Worm (Caenorhabditis elegans): ENCODE results near the gene ccdc-55.
A peak's percentile ranks its signal among the peaks of the same experiment; 100 is the strongest.

Gene ccdc-55

ce11 chrIII:4170903-4171377 is 2.4 kb upstream of the ccdc-55 start, which contains the start of the genes rnf-121 and C16C10.4 (continued):
- TF ChIP-seq die-1 (tag; optimal IDR thresholded peaks at IDR 0.05) (peak; percentile 50), nfya-1 (tag; optimal IDR thresholded peaks at IDR 0.05; ENCODE audit: borderline replicate concordance, insufficient read depth) (no peak), F22D6.2 (tag; optimal IDR thresholded peaks at IDR 0.05) (peak; percentile 20), repo-1 (tag; optimal IDR thresholded peaks at IDR 0.05) (peak; percentile 4), rcor-1 (GFP tag; IDR thresholded peaks at IDR 0.05) (peak; percentile 57; the same call in 1 of the 2 replicates)

- TF ChIP-seq cebp-2 (GFP tag; IDR thresholded peaks at IDR 0.05): no peak
- no peak for TF ChIP-seq hsf-1 (GFP tag; IDR thresholded peaks at IDR 0.05)
- TF ChIP-seq let-607 (tag; optimal IDR thresholded peaks at IDR 0.05): no peak
- TF ChIP-seq madf-3 (GFP tag; IDR thresholded peaks at IDR 0.05): no peak
- TF ChIP-seq ceh-79 (tag; optimal IDR thresholded peaks at IDR 0.05): no peak
- no peak for TF ChIP-seq dpff-1 (tag; optimal IDR thresholded peaks at IDR 0.05)
- no peak for TF ChIP-seq unc-130 (GFP tag; optimal IDR thresholded peaks at IDR 0.05)
Observed at ce11 chrIII:4166745-4167144, 1.8 kb downstream of the ccdc-55 start, which contains the start of gene rnf-5. Gene rnf-5 (minus strand): TSS chrIII:4166845.

- no peak for TF ChIP-seq attf-6 (GFP tag; IDR thresholded peaks at IDR 0.05)
- no peak for TF ChIP-seq Y67H2A.10 (GFP tag; conservative IDR thresholded peaks at IDR 0.05)
- TF ChIP-seq sptf-2 (GFP tag; optimal IDR thresholded peaks at IDR 0.05): no peak
- no peak for TF ChIP-seq dpl-1 (GFP tag; optimal IDR thresholded peaks at IDR 0.05)
- no peak for TF ChIP-seq gei-17 (GFP tag; optimal IDR thresholded peaks at IDR 0.05)
- no peak for TF ChIP-seq pha-4 (tag; optimal IDR thresholded peaks at IDR 0.05)
- no peak for TF ChIP-seq xnd-1 (tag; optimal IDR thresholded peaks at IDR 0.05)
- TF ChIP-seq athp-1 (tag; optimal IDR thresholded peaks at IDR 0.05): no peak
Observed at ce11 chrIII:4164071-4164470, 4.5 kb downstream of the ccdc-55 start, which contains the start of gene C16C10.8. Gene C16C10.8 (minus strand): TSS chrIII:4164171.

ce11 chrIII:4160937-4161336 is 7.6 kb downstream of the ccdc-55 start, which contains the start of gene C01G12.16:
Gene C01G12.16 (plus strand): TSS chrIII:4161237.
- TF ChIP-seq snpc-3.4 (tag; optimal IDR thresholded peaks at IDR 0.05) (no peak), aptf-3 (GFP tag; IDR thresholded peaks at IDR 0.05) (no peak), nhr-27 (tag; optimal IDR thresholded peaks at IDR 0.05) (no peak), ztf-3 (GFP tag; optimal IDR thresholded peaks at IDR 0.05) (no peak), hrde-1 (tag; optimal IDR thresholded peaks at IDR 0.05; ENCODE audit: borderline replicate concordance) (no peak), let-607 (tag; optimal IDR thresholded peaks at IDR 0.05) (no peak), hmg-1.2 (GFP tag; IDR thresholded peaks at IDR 0.05) (no peak), bed-1 (GFP tag; IDR thresholded peaks at IDR 0.05) (no peak), xnd-1 (tag; optimal IDR thresholded peaks at IDR 0.05) (no peak), dox-1 (GFP tag; IDR thresholded peaks at IDR 0.05) (no peak), sptf-2 (GFP tag; optimal IDR thresholded peaks at IDR 0.05) (no peak), nhr-90 (tag; optimal IDR thresholded peaks at IDR 0.05) (no peak), die-1 (tag; optimal IDR thresholded peaks at IDR 0.05) (no peak), ztf-6 (GFP tag; IDR thresholded peaks at IDR 0.05) (no peak), lin-26 (GFP tag; IDR thresholded peaks at IDR 0.05) (no peak), ztf-22 (GFP tag; optimal IDR thresholded peaks at IDR 0.05) (no peak), F49E8.2 (tag; optimal IDR thresholded peaks at IDR 0.05; ENCODE audit: insufficient read depth) (no peak), madf-3 (GFP tag; IDR thresholded peaks at IDR 0.05) (no peak), mxl-1 (tag; optimal IDR thresholded peaks at IDR 0.05) (no peak), Y53F4B.3 (GFP tag; IDR thresholded peaks at IDR 0.05) (no peak)

All from whole organism, young adult.